Fruit fly (Drosophila melanogaster): ENCODE measurements around the gene CG5177.

The CG5177 gene

DNA sequence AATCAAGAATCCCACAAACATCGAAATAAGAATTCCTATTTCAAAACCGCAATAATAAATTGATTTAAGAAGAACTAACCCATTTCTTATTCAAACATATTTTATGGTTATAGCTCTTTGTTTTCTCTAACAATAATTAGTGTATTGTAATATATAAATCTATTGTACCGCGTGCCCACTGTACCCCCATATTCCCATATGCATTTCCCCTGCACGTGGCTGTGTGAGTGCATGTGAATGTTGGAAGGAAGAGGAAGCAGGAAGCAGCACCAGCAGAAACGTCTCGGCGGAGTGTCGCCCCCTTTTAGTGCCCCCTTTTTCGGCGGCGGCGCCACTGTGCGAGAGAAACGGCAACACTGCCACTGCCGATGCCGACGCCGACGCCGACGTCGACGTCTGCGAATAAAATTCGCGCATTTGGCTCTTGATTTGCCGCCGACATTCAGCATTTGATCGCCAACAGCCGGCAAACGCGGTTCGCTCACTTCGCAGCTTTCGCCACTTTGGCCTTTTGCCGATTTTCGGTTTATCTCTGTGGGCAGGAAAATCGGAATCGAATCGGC is 18.4 kb downstream of the CG5177 start:
- TF ChIP-seq Abd-B (GFP tag; optimal IDR thresholded peaks at IDR 0.05) (no peak), rgr (GFP tag; optimal IDR thresholded peaks at IDR 0.05) (peak; percentile 77), Myc (optimal IDR thresholded peaks at IDR 0.05) (peak; percentile 33), br (GFP tag; optimal IDR thresholded peaks at IDR 0.05) (peak; percentile 86), N (GFP tag; optimal IDR thresholded peaks at IDR 0.05) (no peak), CG32264 (GFP tag; optimal IDR thresholded peaks at IDR 0.05) (no peak), foxo (GFP tag; optimal IDR thresholded peaks at IDR 0.05) (peak in 1 of 2 experiments; percentile 88), ey (GFP tag; optimal IDR thresholded peaks at IDR 0.05) (peak; percentile 77), jim (GFP tag; optimal IDR thresholded peaks at IDR 0.05) (peak; percentile 92), lola (GFP tag; optimal IDR thresholded peaks at IDR 0.05) (no peak), Mio (GFP tag; optimal IDR thresholded peaks at IDR 0.05) (no peak), usp (GFP tag; optimal IDR thresholded peaks at IDR 0.05) (no peak), HLH106 (tag; optimal IDR thresholded peaks at IDR 0.05) (peak; percentile 89), Jra (GFP tag; optimal IDR thresholded peaks at IDR 0.05) (peak; percentile 77), Vsx2 (GFP tag; optimal IDR thresholded peaks at IDR 0.05; ENCODE audit: partially characterized antibody) (no peak), Dfd (GFP tag; optimal IDR thresholded peaks at IDR 0.05) (peak; percentile 49), dmrt93B (GFP tag; optimal IDR thresholded peaks at IDR 0.05) (peak; percentile 42), fru (GFP tag; optimal IDR thresholded peaks at IDR 0.05) (peak; percentile 77), Rel (GFP tag; optimal IDR thresholded peaks at IDR 0.05) (no peak), Rel (tag; optimal IDR thresholded peaks at IDR 0.05) (peak; percentile 77), brk (GFP tag; optimal IDR thresholded peaks at IDR 0.05) (peak; percentile 92), sage (GFP tag; optimal IDR thresholded peaks at IDR 0.05) (peak; percentile 60), tai (GFP tag; optimal IDR thresholded peaks at IDR 0.05) (peak; percentile 65), CrebA (GFP tag; optimal IDR thresholded peaks at IDR 0.05; ENCODE audit: borderline replicate concordance) (peak; percentile 64), GATAd (GFP tag; optimal IDR thresholded peaks at IDR 0.05) (no peak), Hr83 (GFP tag; optimal IDR thresholded peaks at IDR 0.05; ENCODE audit: poor library complexity, severe bottlenecking) (peak; percentile 85), dl (GFP tag; optimal IDR thresholded peaks at IDR 0.05; ENCODE audit: insufficient read depth in 1 of 2, partially characterized antibody in 2 of 2) (peak in 1 of 2 experiments; percentile 67), h (GFP tag; optimal IDR thresholded peaks at IDR 0.05) (peak; percentile 89), Hnf4 (GFP tag; optimal IDR thresholded peaks at IDR 0.05) (peak; percentile 79), Dif (GFP tag; optimal IDR thresholded peaks at IDR 0.05; ENCODE audit: partially characterized antibody) (peak; percentile 76), Hr78 (GFP tag; optimal IDR thresholded peaks at IDR 0.05) (no peak), dsf (GFP tag; optimal IDR thresholded peaks at IDR 0.05; ENCODE audit: borderline replicate concordance) (no peak), CG9705 (GFP tag; optimal IDR thresholded peaks at IDR 0.05) (peak; percentile 76), pan (optimal IDR thresholded peaks at IDR 0.05) (no peak), psq (GFP tag; optimal IDR thresholded peaks at IDR 0.05) (peak; percentile 65), woc (GFP tag; optimal IDR thresholded peaks at IDR 0.05) (peak; percentile 93), OdsH (GFP tag; optimal IDR thresholded peaks at IDR 0.05) (peak; percentile 83), sv (GFP tag; optimal IDR thresholded peaks at IDR 0.05) (no peak), Sp1 (GFP tag; optimal IDR thresholded peaks at IDR 0.05) (peak; percentile 81)

dm6 chr2L:7424282-7424905 is 19.4 kb downstream of the CG5177 start:
- TF ChIP-seq sv (GFP tag; optimal IDR thresholded peaks at IDR 0.05) (no peak), lola (GFP tag; optimal IDR thresholded peaks at IDR 0.05) (no peak), CG32264 (GFP tag; optimal IDR thresholded peaks at IDR 0.05) (peak; percentile 8), Dfd (GFP tag; optimal IDR thresholded peaks at IDR 0.05) (no peak), h (GFP tag; optimal IDR thresholded peaks at IDR 0.05) (peak; percentile 49), dsf (GFP tag; optimal IDR thresholded peaks at IDR 0.05; ENCODE audit: borderline replicate concordance) (no peak), foxo (GFP tag; optimal IDR thresholded peaks at IDR 0.05) (peak; percentile 21 to 64), pan (optimal IDR thresholded peaks at IDR 0.05) (no peak), GATAd (GFP tag; optimal IDR thresholded peaks at IDR 0.05) (no peak), brk (GFP tag; optimal IDR thresholded peaks at IDR 0.05) (no peak), rgr (GFP tag; optimal IDR thresholded peaks at IDR 0.05) (peak; percentile 25), psq (GFP tag; optimal IDR thresholded peaks at IDR 0.05) (no peak), fru (GFP tag; optimal IDR thresholded peaks at IDR 0.05) (peak; percentile 5), HLH106 (tag; optimal IDR thresholded peaks at IDR 0.05) (peak; percentile 4), dmrt93B (GFP tag; optimal IDR thresholded peaks at IDR 0.05) (no peak), Jra (GFP tag; optimal IDR thresholded peaks at IDR 0.05) (no peak), Dif (GFP tag; optimal IDR thresholded peaks at IDR 0.05; ENCODE audit: partially characterized antibody) (no peak), woc (GFP tag; optimal IDR thresholded peaks at IDR 0.05) (no peak), Hr83 (GFP tag; optimal IDR thresholded peaks at IDR 0.05; ENCODE audit: poor library complexity, severe bottlenecking) (peak; percentile 29), Mio (GFP tag; optimal IDR thresholded peaks at IDR 0.05) (no peak), tai (GFP tag; optimal IDR thresholded peaks at IDR 0.05) (peak; percentile 51), jim (GFP tag; optimal IDR thresholded peaks at IDR 0.05) (no peak), N (GFP tag; optimal IDR thresholded peaks at IDR 0.05) (peak; percentile 60), ey (GFP tag; optimal IDR thresholded peaks at IDR 0.05) (peak; percentile 31), OdsH (GFP tag; optimal IDR thresholded peaks at IDR 0.05) (no peak), CG9705 (GFP tag; optimal IDR thresholded peaks at IDR 0.05) (no peak), usp (GFP tag; optimal IDR thresholded peaks at IDR 0.05) (no peak), dl (GFP tag; optimal IDR thresholded peaks at IDR 0.05; ENCODE audit: insufficient read depth in 1 of 2, partially characterized antibody in 2 of 2) (no peak), CrebA (GFP tag; optimal IDR thresholded peaks at IDR 0.05; ENCODE audit: borderline replicate concordance) (no peak), Rel (GFP tag; optimal IDR thresholded peaks at IDR 0.05) (no peak), Rel (tag; optimal IDR thresholded peaks at IDR 0.05) (peak; percentile 75), Hnf4 (GFP tag; optimal IDR thresholded peaks at IDR 0.05) (peak; percentile 46), Vsx2 (GFP tag; optimal IDR thresholded peaks at IDR 0.05; ENCODE audit: partially characterized antibody) (no peak), Myc (optimal IDR thresholded peaks at IDR 0.05) (peak; percentile 23), sage (GFP tag; optimal IDR thresholded peaks at IDR 0.05) (peak; percentile 58), Abd-B (GFP tag; optimal IDR thresholded peaks at IDR 0.05) (no peak)
